Worm (Caenorhabditis elegans): Measurements from ENCODE around the gene C04G6.2.

DNA sequence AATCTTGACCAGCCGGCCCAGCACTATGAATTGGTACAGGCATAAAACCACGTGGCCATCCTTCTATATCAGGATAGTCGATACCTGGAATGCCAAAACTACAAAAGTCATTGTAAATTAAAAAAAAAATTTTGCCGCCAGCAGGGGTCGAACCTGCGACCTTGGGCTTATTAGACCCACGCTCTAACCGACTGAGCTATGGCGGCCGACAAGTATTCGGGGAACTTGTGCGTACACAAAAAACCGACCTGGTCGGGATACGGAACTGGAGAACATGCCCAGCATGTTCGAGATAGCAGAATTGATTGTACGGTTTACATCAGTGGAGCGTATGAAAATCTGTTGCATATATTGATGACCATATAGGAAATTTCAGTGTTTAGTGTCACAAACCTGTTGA lies 35.7 kb upstream of the C04G6.2 start:
- TF ChIP-seq cnd-1 (tag; optimal IDR thresholded peaks at IDR 0.05) (no peak), lin-13 (tag; optimal IDR thresholded peaks at IDR 0.05) (no peak), unc-39 (tag; optimal IDR thresholded peaks at IDR 0.05) (no peak), nhr-2 (tag; optimal IDR thresholded peaks at IDR 0.05) (no peak), elt-1 (tag; optimal IDR thresholded peaks at IDR 0.05; ENCODE audit: borderline replicate concordance, insufficient read depth) (no peak), lsy-2 (tag; optimal IDR thresholded peaks at IDR 0.05) (no peak), pha-4 (tag; optimal IDR thresholded peaks at IDR 0.05) (no peak), nhr-76 (tag; optimal IDR thresholded peaks at IDR 0.05) (no peak), nhr-28 (tag; optimal IDR thresholded peaks at IDR 0.05) (no peak), lin-32 (GFP tag; optimal IDR thresholded peaks at IDR 0.05) (no peak), blmp-1 (tag; optimal IDR thresholded peaks at IDR 0.05) (no peak), ceh-43 (GFP tag; optimal IDR thresholded peaks at IDR 0.05) (no peak), snpc-4 (tag; optimal IDR thresholded peaks at IDR 0.05) (no peak), unc-62 (GFP tag; optimal IDR thresholded peaks at IDR 0.05) (no peak)
